Worm (Caenorhabditis elegans) whole organism, late embryonic: Measurements from ENCODE around the gene F13A2.4.

Experiments
- C38D4.7 ChIP-seq: fragments of 200-800 bp; sonication (Bioruptor generic); optimal IDR thresholded peaks from 2 replicates; lab custom pipeline; 2018; ENCODE audit warnings: mild to moderate bottlenecking, missing genetic modification characterization, moderate library complexity, missing compliant biosample characterization
- K09A11.1 ChIP-seq: sonication (generic microtip); optimal IDR thresholded peaks from 2 replicates; lab custom pipeline; 2017; ENCODE audit warnings: antibody characterized with exemption, mild to moderate bottlenecking, missing genetic modification characterization, missing compliant biosample characterization; ENCODE audit not compliant: insufficient read depth
- T23F11.4 ChIP-seq: fragments of 200-800 bp; sonication (Bioruptor generic); optimal IDR thresholded peaks from 2 replicates; lab custom pipeline; 2018; ENCODE audit warnings: mild to moderate bottlenecking, missing genetic modification characterization, missing compliant biosample characterization
- ama-1 ChIP-seq: fragments of 150-350 bp; optimal IDR thresholded peaks from 2 replicates; lab custom pipeline; 2014
- ceh-30 ChIP-seq: fragments of 150-350 bp; optimal IDR thresholded peaks from 2 replicates; lab custom pipeline; 2014; ENCODE audit warnings: missing biosample characterization, missing genetic modification characterization
- ceh-45 ChIP-seq: fragments of 200-800 bp; sonication (Bioruptor generic); IDR thresholded peaks from 2 replicates; pipeline ENCODE4 v1.3.6; 2022; ENCODE audit warnings: missing genetic modification reagents, missing genetic modification characterization, missing compliant biosample characterization
- fkh-10 ChIP-seq: fragments of 150-350 bp; optimal IDR thresholded peaks from 2 replicates; lab custom pipeline; 2014; ENCODE audit warnings: missing biosample characterization, missing genetic modification reagents, missing genetic modification characterization
- pros-1 ChIP-seq: fragments of 150-350 bp; optimal IDR thresholded peaks from 2 replicates; lab custom pipeline; 2014; ENCODE audit warnings: missing biosample characterization, missing genetic modification reagents, missing genetic modification characterization
- tbx-2 ChIP-seq: sonication (generic microtip); optimal IDR thresholded peaks from 2 replicates; lab custom pipeline; 2016; ENCODE audit warnings: missing genetic modification characterization, missing compliant biosample characterization
- unc-55 ChIP-seq: sonication (generic microtip); optimal IDR thresholded peaks from 2 replicates; lab custom pipeline; 2017; ENCODE audit warnings: missing biosample characterization, missing genetic modification reagents, missing genetic modification characterization

DNA sequence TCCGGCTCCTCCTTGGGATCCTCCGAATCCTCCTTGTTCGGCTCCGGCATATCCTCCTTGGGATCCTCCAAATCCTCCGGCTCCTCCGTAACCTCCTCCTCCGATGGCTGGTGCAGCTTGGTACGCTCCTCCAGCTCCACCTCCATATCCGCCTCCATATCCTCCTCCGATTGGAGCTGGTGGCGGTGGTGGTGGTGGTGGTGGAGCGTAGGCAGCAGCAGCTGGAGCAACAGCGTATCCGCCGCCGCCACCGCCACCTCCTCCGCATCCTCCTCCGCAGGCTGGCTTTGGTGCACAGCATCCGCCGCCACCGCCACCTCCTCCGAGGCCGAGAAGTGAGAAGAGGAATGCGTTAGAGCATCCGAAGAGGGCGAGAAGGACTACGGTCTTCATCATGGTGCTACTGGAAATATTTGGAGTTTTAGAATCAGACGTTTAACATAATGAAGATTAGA lies 32.8 kb upstream of the F13A2.4 start, which contains the start of gene Y47D7A.15:
- TF ChIP-seq C38D4.7: no peak
- no peak for TF ChIP-seq ama-1 (lab: Kevin White, UChicago)
- TF ChIP-seq T23F11.4 (GFP tag; lab: Kevin White, UChicago): no peak
- no peak for TF ChIP-seq unc-55 (GFP tag; lab: Kevin White, UChicago)
- no peak for TF ChIP-seq K09A11.1 (tag; lab: Kevin White, UChicago)
- TF ChIP-seq ceh-45: no peak
- TF ChIP-seq ceh-30 (tag; lab: Kevin White, UChicago): no peak
- TF ChIP-seq fkh-10 (GFP tag; lab: Kevin White, UChicago): no peak
- TF ChIP-seq tbx-2 (tag; lab: Kevin White, UChicago): no peak
- no peak for TF ChIP-seq pros-1 (tag; lab: Kevin White, UChicago)
